Worm (Caenorhabditis elegans) whole organism, midembryonic: ENCODE data around the gene clec-85.

ENCODE experiments used
- cog-1 ChIP-seq: sonication (generic microtip); optimal IDR thresholded peaks from 2 replicates; lab custom pipeline; 2016; ENCODE audit warnings: missing genetic modification characterization, missing compliant biosample characterization
- flt-1 ChIP-seq: fragments of 200-800 bp; sonication (Bioruptor generic); IDR thresholded peaks from 2 replicates; pipeline ENCODE4 v1.3.6; 2022; ENCODE audit warnings: missing genetic modification characterization, missing compliant biosample characterization
- klf-2 ChIP-seq: fragments of 200-800 bp; sonication (Bioruptor generic); conservative IDR thresholded peaks from 2 replicates; pipeline ENCODE4 v1.3.6; 2022; ENCODE audit warnings: missing genetic modification reagents, missing genetic modification characterization, missing compliant biosample characterization
- ztf-23 ChIP-seq: fragments of 200-800 bp; sonication (Bioruptor generic); IDR thresholded peaks from 2 replicates; pipeline ENCODE4 v1.3.6; 2022; ENCODE audit warnings: missing genetic modification reagents, missing genetic modification characterization, missing compliant biosample characterization
- ztf-29 ChIP-seq: fragments of 200-800 bp; sonication (Bioruptor generic); IDR thresholded peaks from 2 replicates; pipeline ENCODE4 v1.3.6; 2022; ENCODE audit warnings: missing genetic modification reagents, missing genetic modification characterization, missing compliant biosample characterization

ce11 chrIV:2891535-2892233 is 41.0 kb downstream of the clec-85 start:
- TF ChIP-seq flt-1 (GFP tag; lab: Robert Waterston, UW) = no peak
- no peak for TF ChIP-seq cog-1 (tag; lab: Kevin White, UChicago)
- TF ChIP-seq ztf-29 = no peak
- TF ChIP-seq ztf-23 = no peak
- no peak for TF ChIP-seq klf-2 (GFP tag; lab: Robert Waterston, UW)
